Worm (Caenorhabditis elegans) whole organism, L2 larva: ENCODE data around the gene C02G6.3.

ENCODE experiments used
- C34F6.9 ChIP-seq: fragments of 150-350 bp; optimal IDR thresholded peaks from 2 replicates; lab custom pipeline; 2014; ENCODE audit warnings: missing biosample characterization, missing genetic modification characterization
- F13H6.1 ChIP-seq: sonication (generic microtip); optimal IDR thresholded peaks from 2 replicates; lab custom pipeline; 2016; ENCODE audit warnings: missing genetic modification characterization, missing compliant biosample characterization
- R02D3.7 ChIP-seq: fragments of 150-350 bp; optimal IDR thresholded peaks from 2 replicates; lab custom pipeline; 2014; ENCODE audit warnings: missing biosample characterization, missing genetic modification characterization
- ZK546.5 ChIP-seq: sonication (generic microtip); optimal IDR thresholded peaks from 2 replicates; lab custom pipeline; 2017; ENCODE audit warnings: missing biosample characterization, missing genetic modification characterization
- ama-1 ChIP-seq: fragments of 150-350 bp; optimal IDR thresholded peaks from 2 replicates; lab custom pipeline; 2018; ENCODE audit warnings: inconsistent platforms
- blmp-1 ChIP-seq: sonication (generic microtip); optimal IDR thresholded peaks from 2 replicates; lab custom pipeline; 2017; ENCODE audit warnings: missing genetic modification characterization, mild to moderate bottlenecking, missing compliant biosample characterization, antibody characterized with exemption, moderate library complexity; ENCODE audit not compliant: insufficient read depth
- ceh-82 ChIP-seq: fragments of 150-350 bp; optimal IDR thresholded peaks from 2 replicates; lab custom pipeline; 2014; ENCODE audit warnings: missing biosample characterization, missing genetic modification characterization
- crh-2 ChIP-seq: sonication (generic microtip); optimal IDR thresholded peaks from 2 replicates; lab custom pipeline; 2017; ENCODE audit warnings: missing biosample characterization, missing genetic modification characterization
- egl-27 ChIP-seq: sonication (generic microtip); optimal IDR thresholded peaks from 3 replicates; lab custom pipeline; 2017; ENCODE audit warnings: missing biosample characterization, missing genetic modification reagents, missing genetic modification characterization
- elt-1 ChIP-seq: fragments of 150-350 bp; optimal IDR thresholded peaks from 2 replicates; lab custom pipeline; 2014; ENCODE audit warnings: missing biosample characterization, missing genetic modification characterization
- fos-1 ChIP-seq: fragments of 150-350 bp; optimal IDR thresholded peaks from 2 replicates; lab custom pipeline; 2014; ENCODE audit warnings: missing biosample characterization, missing genetic modification characterization
- gmeb-1 ChIP-seq: fragments of 150-350 bp; optimal IDR thresholded peaks from 2 replicates; lab custom pipeline; 2014; ENCODE audit warnings: missing biosample characterization, missing genetic modification characterization
- lin-13 ChIP-seq: fragments of 150-350 bp; optimal IDR thresholded peaks from 2 replicates; lab custom pipeline; 2014; ENCODE audit warnings: missing biosample characterization, missing genetic modification reagents, missing genetic modification characterization
- mab-5 ChIP-seq: fragments of 150-350 bp; optimal IDR thresholded peaks from 2 replicates; lab custom pipeline; 2014; ENCODE audit warnings: missing biosample characterization, missing genetic modification characterization
- mdl-1 ChIP-seq, 2 experiments: fragments of 150-350 bp in 1 of 2; sonication (generic microtip) in 1 of 2; optimal IDR thresholded peaks; 2 replicates each; lab custom pipeline; 2017; ENCODE audit warnings: missing biosample characterization in 2 of 2, missing genetic modification characterization in 2 of 2
- nhr-11 ChIP-seq: fragments of 150-350 bp; optimal IDR thresholded peaks from 2 replicates; lab custom pipeline; 2014; ENCODE audit warnings: missing biosample characterization, missing genetic modification characterization
- nhr-12 ChIP-seq: fragments of 150-350 bp; optimal IDR thresholded peaks from 2 replicates; lab custom pipeline; 2014; ENCODE audit warnings: missing biosample characterization, missing genetic modification characterization
- nhr-129 ChIP-seq: fragments of 150-350 bp; optimal IDR thresholded peaks from 2 replicates; lab custom pipeline; 2014; ENCODE audit warnings: missing biosample characterization, missing genetic modification characterization
- nhr-21 ChIP-seq: fragments of 150-350 bp; optimal IDR thresholded peaks from 2 replicates; lab custom pipeline; 2014; ENCODE audit warnings: missing biosample characterization, missing genetic modification characterization
- nhr-23 ChIP-seq: fragments of 150-350 bp; optimal IDR thresholded peaks from 2 replicates; lab custom pipeline; 2014; ENCODE audit warnings: missing biosample characterization, missing genetic modification reagents, missing genetic modification characterization
- nhr-25 ChIP-seq: fragments of 150-350 bp; sonication (generic microtip); optimal IDR thresholded peaks from 3 replicates; lab custom pipeline; 2014; ENCODE audit warnings: missing biosample characterization, missing genetic modification characterization
- nhr-6 ChIP-seq: fragments of 150-350 bp; optimal IDR thresholded peaks from 2 replicates; lab custom pipeline; 2014; ENCODE audit warnings: missing biosample characterization, missing genetic modification characterization
- nhr-77 ChIP-seq: fragments of 150-350 bp; optimal IDR thresholded peaks from 2 replicates; lab custom pipeline; 2014; ENCODE audit warnings: missing biosample characterization, missing genetic modification characterization
- sem-4 ChIP-seq: fragments of 150-350 bp; optimal IDR thresholded peaks from 2 replicates; lab custom pipeline; 2014; ENCODE audit warnings: missing biosample characterization, missing genetic modification reagents, missing genetic modification characterization
- sma-3 ChIP-seq: sonication (generic microtip); optimal IDR thresholded peaks from 2 replicates; lab custom pipeline; 2016; ENCODE audit warnings: missing genetic modification reagents, missing genetic modification characterization, missing compliant biosample characterization
- sma-9 ChIP-seq, 2 experiments: fragments of 150-350 bp in 1 of 2; sonication (generic microtip) in 1 of 2; optimal IDR thresholded peaks; 2 replicates each; lab custom pipeline; 2014 to 2016; ENCODE audit warnings: missing genetic modification characterization in 2 of 2, mild to moderate bottlenecking in 1 of 2, missing biosample characterization in 1 of 2, missing compliant biosample characterization in 1 of 2, missing genetic modification reagents in 1 of 2, moderate library complexity in 1 of 2
- snpc-4 ChIP-seq: fragments of 150-350 bp; optimal IDR thresholded peaks from 2 replicates; lab custom pipeline; 2014; ENCODE audit warnings: missing biosample characterization, missing genetic modification characterization
- unc-39 ChIP-seq: fragments of 150-350 bp; optimal IDR thresholded peaks from 2 replicates; lab custom pipeline; 2014; ENCODE audit warnings: missing biosample characterization, missing genetic modification characterization
- unc-55 ChIP-seq: fragments of 150-350 bp; sonication (generic microtip); optimal IDR thresholded peaks from 3 replicates; lab custom pipeline; 2014; ENCODE audit warnings: missing biosample characterization, missing genetic modification reagents, missing genetic modification characterization
- zag-1 ChIP-seq: fragments of 150-350 bp; optimal IDR thresholded peaks from 2 replicates; lab custom pipeline; 2014; ENCODE audit warnings: missing biosample characterization, missing genetic modification characterization

Gene C02G6.3

DNA sequence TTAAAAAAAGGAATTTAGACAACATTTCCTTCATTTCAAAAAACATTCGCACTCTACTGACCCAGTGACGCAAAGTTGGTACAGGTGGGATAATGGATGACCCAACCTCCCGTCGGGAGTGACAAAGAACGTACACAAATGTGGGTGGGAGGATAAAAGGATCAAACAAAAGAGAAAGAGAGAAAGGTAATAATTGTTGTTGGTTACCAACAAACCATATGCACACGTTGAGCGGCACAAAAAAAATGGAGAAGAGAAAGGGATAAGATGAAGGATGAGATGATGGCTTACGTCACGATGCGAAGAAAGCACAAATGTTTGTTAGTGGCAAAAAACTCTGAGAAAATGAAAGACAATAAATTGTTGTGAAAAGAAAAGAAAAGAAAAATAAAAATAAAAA lies 28.5 kb upstream of the C02G6.3 start:
- no peak for TF ChIP-seq nhr-11 (tag; lab: Kevin White, UChicago)
- peak; percentile 73 for TF ChIP-seq nhr-129 (tag; lab: Kevin White, UChicago)
- peak; percentile 16 for TF ChIP-seq F13H6.1 (tag; lab: Kevin White, UChicago)
- peak; percentile 36 for TF ChIP-seq sma-9 (GFP tag; optimal IDR thresholded peaks at IDR 0.05; lab: Kevin White, UChicago)
- TF ChIP-seq sma-9 (tag; optimal IDR thresholded peaks at IDR 0.05; lab: Kevin White, UChicago), result no peak

- no peak for TF ChIP-seq gmeb-1 (tag; lab: Kevin White, UChicago)
- no peak for TF ChIP-seq R02D3.7 (tag; lab: Kevin White, UChicago)
- TF ChIP-seq mab-5, result no peak
- TF ChIP-seq nhr-11 (tag; lab: Kevin White, UChicago), result no peak
- no peak for TF ChIP-seq egl-27 (tag; lab: Kevin White, UChicago)
- no peak for TF ChIP-seq nhr-77 (tag; lab: Kevin White, UChicago)
- TF ChIP-seq ZK546.5, result no peak
- no peak for TF ChIP-seq mdl-1 (tag; optimal IDR thresholded peaks at IDR 0.05; lab: Kevin White, UChicago)
- TF ChIP-seq elt-1 (tag; lab: Kevin White, UChicago), result no peak
Observed at ce11 chrV:5852084-5852483, 28.1 kb upstream of the C02G6.3 start.

- no peak for TF ChIP-seq nhr-12 (tag; lab: Kevin White, UChicago)
- no peak for TF ChIP-seq blmp-1 (tag; lab: Kevin White, UChicago)
- peak; percentile 77 for TF ChIP-seq unc-55 (GFP tag; lab: Kevin White, UChicago)
- no peak for TF ChIP-seq sma-3
Observed at ce11 chrV:5862479-5863188, 17.5 kb upstream of the C02G6.3 start, which contains the start of gene F26F12.8. Gene F26F12.8 (minus strand): TSS chrV:5862529.

DNA sequence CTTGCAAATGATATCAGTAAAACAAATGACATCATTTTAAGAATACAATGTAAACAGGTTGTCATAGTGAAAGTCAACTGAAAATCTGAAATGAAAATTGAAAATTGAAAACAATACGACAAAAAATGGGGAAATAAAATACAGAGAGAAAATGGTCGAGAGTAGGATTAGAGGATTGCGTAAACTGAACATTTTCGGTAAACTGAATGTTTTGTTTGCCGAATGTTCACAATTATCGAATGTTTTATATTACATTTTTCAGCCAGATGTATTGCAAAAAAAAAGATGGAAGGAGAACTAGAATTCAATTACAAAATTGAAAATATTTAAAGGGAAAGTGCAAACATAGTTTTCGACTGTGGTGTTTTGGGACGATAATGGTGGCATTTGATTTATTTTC lies 15.1 kb upstream of the C02G6.3 start, which contains the start of gene F26F12.5:
Gene F26F12.5, minus strand, starts transcription at position 101 of the 400 bp plus-strand sequence.
- TF ChIP-seq ama-1 (lab: Kevin White, UChicago), result no peak
- TF ChIP-seq lin-13 (GFP tag; lab: Kevin White, UChicago), result no peak
- TF ChIP-seq gmeb-1 (tag; lab: Kevin White, UChicago), result no peak
- TF ChIP-seq nhr-129 (tag; lab: Kevin White, UChicago), result no peak
- no peak for TF ChIP-seq ZK546.5
- TF ChIP-seq elt-1 (tag; lab: Kevin White, UChicago), result no peak
- no peak for TF ChIP-seq snpc-4 (tag; lab: Kevin White, UChicago)
- no peak for TF ChIP-seq nhr-6 (tag; lab: Kevin White, UChicago)
- TF ChIP-seq sma-9 (GFP tag; optimal IDR thresholded peaks at IDR 0.05; lab: Kevin White, UChicago), result no peak
- TF ChIP-seq sma-9 (tag; optimal IDR thresholded peaks at IDR 0.05; lab: Kevin White, UChicago), result no peak
- no peak for TF ChIP-seq nhr-23 (tag; lab: Kevin White, UChicago)
- TF ChIP-seq sem-4 (tag; lab: Kevin White, UChicago), result no peak
- no peak for TF ChIP-seq unc-55 (GFP tag; lab: Kevin White, UChicago)
- no peak for TF ChIP-seq nhr-25

ce11 chrV:5869227-5869626 lies 10.9 kb upstream of the C02G6.3 start, which contains the start of gene F26F12.4:
Gene F26F12.4 (minus strand): TSS chrV:5869327.
- TF ChIP-seq nhr-11 (tag; lab: Kevin White, UChicago), result no peak
- TF ChIP-seq F13H6.1 (tag; lab: Kevin White, UChicago), result no peak
- TF ChIP-seq nhr-23 (tag; lab: Kevin White, UChicago), result no peak
- no peak for TF ChIP-seq unc-39 (tag; lab: Kevin White, UChicago)
- TF ChIP-seq sem-4 (tag; lab: Kevin White, UChicago), result no peak
- no peak for TF ChIP-seq crh-2 (tag; lab: Kevin White, UChicago)
- no peak for TF ChIP-seq C34F6.9 (tag; lab: Kevin White, UChicago)
- no peak for TF ChIP-seq elt-1 (tag; lab: Kevin White, UChicago)
- no peak for TF ChIP-seq fos-1 (tag; lab: Kevin White, UChicago)
- TF ChIP-seq mab-5, result no peak
- TF ChIP-seq nhr-21 (tag; lab: Kevin White, UChicago), result no peak
- no peak for TF ChIP-seq snpc-4 (tag; lab: Kevin White, UChicago)
- no peak for TF ChIP-seq ceh-82 (tag; lab: Kevin White, UChicago)
- no peak for TF ChIP-seq zag-1 (tag; lab: Kevin White, UChicago)
- no peak for TF ChIP-seq gmeb-1 (tag; lab: Kevin White, UChicago)
- TF ChIP-seq, all 48 proteins: peak for 0
